Fruit fly (Drosophila melanogaster) whole organism, wandering third instar larva: ENCODE measurements around the gene Atx-1.

ENCODE experiments used
- CrebA ChIP-seq: fragments of 200-800 bp; sonication (Bioruptor generic); optimal IDR thresholded peaks from 2 replicates; lab custom pipeline; 2016; ENCODE audit warnings: missing biosample characterization, mild to moderate bottlenecking, missing genetic modification characterization, borderline replicate concordance
- HLH106 ChIP-seq: fragments of 200-800 bp; optimal IDR thresholded peaks from 3 replicates; lab custom pipeline; 2019; ENCODE audit warnings: missing biosample characterization, mild to moderate bottlenecking, missing genetic modification characterization, moderate library complexity
- Hr78 ChIP-seq: fragments of >200 bp; optimal IDR thresholded peaks from 2 replicates; lab custom pipeline; 2017; ENCODE audit warnings: missing biosample characterization, missing genetic modification characterization
- Hr83 ChIP-seq: fragments of 200-300 bp; sonication (Bioruptor generic); optimal IDR thresholded peaks from 2 replicates; lab custom pipeline; 2016; ENCODE audit warnings: missing biosample characterization, mild to moderate bottlenecking, missing genetic modification characterization, moderate library complexity; ENCODE audit not compliant: poor library complexity, severe bottlenecking
- h ChIP-seq: fragments of 200-800 bp; sonication (Bioruptor generic); optimal IDR thresholded peaks from 3 replicates; lab custom pipeline; 2016; ENCODE audit warnings: missing biosample characterization, mild to moderate bottlenecking, missing genetic modification characterization
- lola ChIP-seq: fragments of >200 bp; optimal IDR thresholded peaks from 2 replicates; lab custom pipeline; 2017; ENCODE audit warnings: missing biosample characterization, missing genetic modification characterization
- pan ChIP-seq: fragments of >200 bp; optimal IDR thresholded peaks from 2 replicates; lab custom pipeline; 2017
- psq ChIP-seq: fragments of 200-800 bp; sonication (Bioruptor generic); optimal IDR thresholded peaks from 3 replicates; lab custom pipeline; 2017; ENCODE audit warnings: missing biosample characterization, mild to moderate bottlenecking, missing genetic modification characterization, moderate library complexity
- tai ChIP-seq: sonication (Bioruptor generic); optimal IDR thresholded peaks from 2 replicates; lab custom pipeline; 2016; ENCODE audit warnings: missing biosample characterization, missing genetic modification characterization
- woc ChIP-seq: sonication (Bioruptor generic); optimal IDR thresholded peaks from 2 replicates; lab custom pipeline; 2016; ENCODE audit warnings: missing biosample characterization, mild to moderate bottlenecking, missing genetic modification characterization

DNA sequence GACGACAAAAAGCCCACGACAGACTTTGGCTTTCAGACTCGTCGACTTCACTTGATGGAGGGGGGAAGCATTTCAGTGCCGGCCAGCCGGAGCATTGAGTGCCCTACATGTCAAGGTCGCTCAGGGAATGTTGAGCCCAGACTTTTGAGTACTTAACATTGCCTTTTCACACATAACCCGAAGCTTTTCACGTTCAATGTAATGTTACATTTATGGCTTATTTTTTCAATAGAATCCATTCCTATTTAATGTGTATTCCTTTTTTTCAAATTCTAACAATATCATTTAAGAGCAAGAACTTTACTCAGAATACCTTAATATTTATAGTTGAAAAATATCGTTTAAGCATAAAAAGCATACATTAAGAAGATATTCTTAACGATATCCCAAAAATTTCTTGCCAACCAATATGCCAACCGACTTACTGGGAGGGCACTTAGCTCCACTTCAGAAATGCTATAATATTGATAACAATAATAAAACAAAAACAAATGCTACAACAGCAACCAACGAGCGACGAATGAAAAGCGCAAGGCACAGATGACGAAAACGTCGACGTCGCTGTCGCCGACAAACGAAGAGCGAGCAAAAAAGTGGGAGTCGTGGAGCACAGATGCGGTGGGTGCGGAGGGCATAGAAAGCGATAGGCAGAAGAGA is 36.9 kb downstream of the Atx-1 start:
- TF ChIP-seq Hr83 (GFP tag; lab: Kevin White, UChicago) = no peak
- TF ChIP-seq CrebA = no peak
- peak; percentile 96 for TF ChIP-seq psq (GFP tag; lab: Kevin White, UChicago)
- no peak for TF ChIP-seq tai (GFP tag; lab: Kevin White, UChicago)
- no peak for TF ChIP-seq Hr78 (GFP tag; lab: Kevin White, UChicago)
- TF ChIP-seq HLH106 (tag; lab: Kevin White, UChicago) = peak; percentile 85
- TF ChIP-seq pan (lab: Kevin White, UChicago) = no peak
- peak; percentile 82 for TF ChIP-seq h (GFP tag; lab: Kevin White, UChicago)
- no peak for TF ChIP-seq lola (GFP tag; lab: Kevin White, UChicago)
- no peak for TF ChIP-seq woc
